Fruit fly (Drosophila melanogaster): Measurements from ENCODE around the gene Nnf1b.

Nnf1b gene

DNA sequence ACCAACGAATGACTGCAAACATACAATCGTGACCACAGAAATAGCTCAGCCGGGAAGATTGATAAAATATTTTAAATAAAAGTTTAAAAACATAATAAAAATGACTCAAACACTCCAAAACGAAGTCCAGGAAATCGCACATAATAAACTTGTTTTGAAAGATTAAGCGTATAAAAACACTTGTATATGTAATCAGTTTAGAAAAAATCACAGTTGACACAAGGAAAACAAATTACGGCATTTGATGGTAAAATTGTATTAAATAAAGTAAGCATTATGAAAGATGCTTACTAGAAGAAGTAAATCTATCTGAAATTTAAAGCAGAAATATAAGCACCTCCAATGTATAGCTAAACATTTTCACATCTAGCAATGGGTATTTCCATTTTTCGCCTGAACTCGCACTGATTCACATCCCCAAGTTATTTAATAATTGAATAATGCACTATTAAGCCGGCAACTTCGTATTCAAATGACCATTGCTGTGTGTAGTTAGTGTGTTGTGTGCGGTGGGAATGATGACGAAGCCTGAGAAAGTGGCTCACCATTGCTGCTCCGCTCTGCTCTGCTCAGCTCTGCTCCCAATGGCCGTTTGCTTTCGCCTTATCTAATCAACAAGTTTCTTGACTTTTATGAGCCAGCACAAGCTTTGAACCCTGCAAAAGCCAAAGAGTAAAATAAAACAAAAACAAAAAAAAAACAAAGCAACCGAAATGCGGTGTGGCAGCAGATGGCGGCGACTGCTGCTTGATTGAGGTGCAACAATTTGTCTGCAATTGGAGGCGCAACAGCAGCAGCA, 37.0 kb downstream of the Nnf1b start:
- no peak for TF ChIP-seq CG10348 (GFP tag; IDR thresholded peaks at IDR 0.05)
- peak; percentile 83 for TF ChIP-seq CG14655 (GFP tag; optimal IDR thresholded peaks at IDR 0.05)
- TF ChIP-seq CG13204 (GFP tag; optimal IDR thresholded peaks at IDR 0.05): no peak
- TF ChIP-seq Pif1A (GFP tag; optimal IDR thresholded peaks at IDR 0.05): peak; percentile 41
- no peak for TF ChIP-seq fd96Ca (GFP tag; IDR thresholded peaks at IDR 0.05)
- peak; percentile 28 for TF ChIP-seq Snoo (tag; optimal IDR thresholded peaks at IDR 0.05)
- TF ChIP-seq CG12605 (GFP tag; IDR thresholded peaks at IDR 0.05): peak; percentile 53; the same call in 1 of the 2 replicates
- TF ChIP-seq CG34367 (tag; optimal IDR thresholded peaks at IDR 0.05): no peak
- no peak for TF ChIP-seq EcR (GFP tag; optimal IDR thresholded peaks at IDR 0.05)
- TF ChIP-seq gl (tag; optimal IDR thresholded peaks at IDR 0.05): no peak
- TF ChIP-seq Pif1B (GFP tag; optimal IDR thresholded peaks at IDR 0.05): peak; percentile 40
- peak; percentile 38; the same call in 2 of the 3 replicates for TF ChIP-seq CG4496 (GFP tag; IDR thresholded peaks at IDR 0.05)
- TF ChIP-seq Ets98B (GFP tag; IDR thresholded peaks at IDR 0.05): no peak; the same call in 1 of the 2 replicates
- TF ChIP-seq CG8159 (tag; optimal IDR thresholded peaks at IDR 0.05): peak; percentile 49
- TF ChIP-seq rn (GFP tag; IDR thresholded peaks at IDR 0.05): no peak
- TF ChIP-seq CG17806 (tag; optimal IDR thresholded peaks at IDR 0.05): peak; percentile 34
- TF ChIP-seq CG15710 (tag; optimal IDR thresholded peaks at IDR 0.05): peak; percentile 45
- TF ChIP-seq D1 (tag; optimal IDR thresholded peaks at IDR 0.05): no peak
- TF ChIP-seq CG32121 (GFP tag; IDR thresholded peaks at IDR 0.05): no peak
- TF ChIP-seq CG9948 (tag; optimal IDR thresholded peaks at IDR 0.05): peak; percentile 42
- peak; percentile 67 for TF ChIP-seq CG8301 (tag; optimal IDR thresholded peaks at IDR 0.05)

DNA sequence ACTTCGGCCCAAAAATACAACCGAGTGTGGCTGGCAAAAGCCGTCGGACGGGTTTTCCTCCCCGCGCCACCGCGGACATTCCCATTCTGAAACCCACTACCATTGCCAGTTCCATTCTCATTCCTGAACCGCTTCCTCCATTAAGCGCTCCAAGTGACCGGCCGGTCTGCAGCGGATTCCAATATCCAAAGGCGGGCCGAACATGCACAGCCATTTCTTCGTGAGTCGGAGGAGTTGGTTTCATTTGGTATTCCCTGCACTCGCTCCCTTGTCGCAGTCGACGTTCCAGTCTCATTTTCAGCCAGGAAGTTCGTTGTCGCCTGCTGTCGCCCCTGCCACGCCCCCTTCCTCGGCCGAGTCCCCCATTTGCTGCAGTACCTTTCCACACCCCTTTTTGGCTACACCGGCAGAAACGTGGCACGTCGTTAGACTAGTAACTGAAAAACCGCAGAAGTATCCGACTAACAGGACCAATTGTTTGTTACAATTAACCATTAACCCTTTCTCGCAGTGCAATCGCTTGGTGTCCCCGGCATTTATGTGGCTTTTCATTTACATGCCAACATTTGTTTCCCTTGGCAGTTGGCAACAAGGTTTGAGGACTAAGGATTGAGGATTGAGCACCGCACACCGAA, 37.7 kb downstream of the Nnf1b start:
- TF ChIP-seq Snoo (tag; optimal IDR thresholded peaks at IDR 0.05): peak; percentile 80
- peak; percentile 46; the same call in 1 of the 3 replicates for TF ChIP-seq fd96Ca (GFP tag; IDR thresholded peaks at IDR 0.05)
- TF ChIP-seq gl (tag; optimal IDR thresholded peaks at IDR 0.05): peak; percentile 78
- TF ChIP-seq EcR (GFP tag; optimal IDR thresholded peaks at IDR 0.05): peak; percentile 80
- peak; percentile 61 for TF ChIP-seq CG15710 (tag; optimal IDR thresholded peaks at IDR 0.05)
- peak; percentile 71 for TF ChIP-seq CG17806 (tag; optimal IDR thresholded peaks at IDR 0.05)
- TF ChIP-seq CG13204 (GFP tag; optimal IDR thresholded peaks at IDR 0.05): peak; percentile 90
- TF ChIP-seq CG4496 (GFP tag; IDR thresholded peaks at IDR 0.05): peak; percentile 77
- peak; percentile 42 for TF ChIP-seq CG12605 (GFP tag; IDR thresholded peaks at IDR 0.05)
- TF ChIP-seq rn (GFP tag; IDR thresholded peaks at IDR 0.05): 0 out of 2 replicates have a peak, but pooled peaks have one; percentile 27
- TF ChIP-seq CG32121 (GFP tag; IDR thresholded peaks at IDR 0.05): no peak; the same call in 1 of the 2 replicates
- peak; percentile 63 for TF ChIP-seq CG9948 (tag; optimal IDR thresholded peaks at IDR 0.05)
- peak; percentile 75 for TF ChIP-seq Pif1B (GFP tag; optimal IDR thresholded peaks at IDR 0.05)
- TF ChIP-seq CG34367 (tag; optimal IDR thresholded peaks at IDR 0.05): peak; percentile 54
- TF ChIP-seq D1 (tag; optimal IDR thresholded peaks at IDR 0.05): no peak
- TF ChIP-seq CG8301 (tag; optimal IDR thresholded peaks at IDR 0.05): peak; percentile 55
- TF ChIP-seq CG14655 (GFP tag; optimal IDR thresholded peaks at IDR 0.05): peak; percentile 78
- TF ChIP-seq Pif1A (GFP tag; optimal IDR thresholded peaks at IDR 0.05): peak; percentile 79
- TF ChIP-seq CG8159 (tag; optimal IDR thresholded peaks at IDR 0.05): peak; percentile 72
- peak; percentile 51 for TF ChIP-seq Ets98B (GFP tag; IDR thresholded peaks at IDR 0.05)
- TF ChIP-seq CG10348 (GFP tag; IDR thresholded peaks at IDR 0.05): no peak

dm6 chr2L:849138-849744, 38.9 kb downstream of the Nnf1b start:
- TF ChIP-seq Ets98B (GFP tag; IDR thresholded peaks at IDR 0.05): no peak
- TF ChIP-seq EcR (GFP tag; optimal IDR thresholded peaks at IDR 0.05): peak; percentile 43

DNA sequence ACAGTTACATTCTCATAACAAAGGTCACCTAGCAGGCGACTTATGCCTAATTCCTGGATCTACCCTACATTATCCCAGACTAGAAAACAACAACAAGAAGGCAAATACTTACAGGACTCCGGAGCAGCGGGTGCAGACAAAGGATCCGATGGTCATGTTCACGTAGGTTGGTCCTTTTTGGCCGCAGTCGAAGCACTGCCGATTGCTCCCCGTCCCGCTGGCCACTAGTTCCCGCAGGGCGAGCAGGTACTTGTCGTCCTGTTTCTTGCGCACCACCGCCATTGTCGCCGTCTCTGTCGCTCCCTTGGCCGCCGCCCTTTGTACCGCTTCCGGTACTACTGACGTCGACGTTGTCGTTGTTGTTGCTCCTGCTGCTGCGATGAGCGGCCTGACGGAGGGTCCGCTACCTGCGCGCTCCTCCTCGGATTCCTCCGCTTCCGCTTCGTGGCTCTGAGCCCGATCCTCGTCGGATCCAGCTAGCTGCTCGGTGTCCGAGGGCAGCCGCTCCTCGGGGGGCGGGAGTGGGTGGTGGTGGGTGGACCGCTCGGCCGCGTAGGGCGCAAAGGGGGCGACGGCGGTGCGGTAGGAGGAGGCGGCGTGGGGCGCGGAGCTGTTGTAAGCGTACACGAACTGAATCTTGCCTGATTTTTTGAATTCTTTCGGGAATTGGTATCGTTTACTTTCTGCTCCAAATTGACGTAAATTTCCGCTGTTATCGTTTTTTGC, 39.6 kb downstream of the Nnf1b start:
- TF ChIP-seq CG4496 (GFP tag; IDR thresholded peaks at IDR 0.05) (no peak), CG13204 (GFP tag; optimal IDR thresholded peaks at IDR 0.05) (peak; percentile 68), CG15710 (tag; optimal IDR thresholded peaks at IDR 0.05) (no peak)

DNA sequence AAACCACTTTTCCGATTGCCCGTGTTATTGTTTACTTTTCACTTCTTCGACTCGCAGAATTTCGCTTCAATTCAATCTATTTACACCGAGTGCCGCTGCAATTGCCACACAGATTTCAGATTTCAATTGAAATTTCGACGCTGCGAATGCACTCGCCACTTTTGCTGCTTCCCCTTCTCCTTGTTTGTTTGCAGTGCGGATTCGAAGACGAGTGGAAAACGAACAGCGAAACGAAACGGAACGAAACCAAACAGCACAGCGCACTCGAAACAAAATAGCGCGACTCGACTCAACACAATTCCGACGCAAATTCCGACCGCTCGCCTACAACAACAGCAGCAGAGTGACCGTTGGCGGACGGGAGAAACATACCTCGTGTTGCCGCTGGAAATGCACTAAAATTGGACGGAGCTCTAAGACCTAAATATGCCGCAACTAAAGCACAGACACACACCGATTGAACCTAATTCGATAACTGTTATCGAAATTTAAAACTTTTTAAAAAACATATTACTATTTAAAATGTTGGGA, 40.4 kb downstream of the Nnf1b start, which contains the start of gene drongo:
drongo (minus strand) TSS at position 345 of the 531 bp plus-strand sequence.
- peak; percentile 7 for TF ChIP-seq CG8159 (tag; optimal IDR thresholded peaks at IDR 0.05)
- TF ChIP-seq CG8301 (tag; optimal IDR thresholded peaks at IDR 0.05): no peak
- TF ChIP-seq CG17806 (tag; optimal IDR thresholded peaks at IDR 0.05): no peak
- TF ChIP-seq Pif1A (GFP tag; optimal IDR thresholded peaks at IDR 0.05): no peak
- TF ChIP-seq CG13204 (GFP tag; optimal IDR thresholded peaks at IDR 0.05): peak; percentile 48
- TF ChIP-seq EcR (GFP tag; optimal IDR thresholded peaks at IDR 0.05): peak; percentile 53
- TF ChIP-seq CG14655 (GFP tag; optimal IDR thresholded peaks at IDR 0.05): no peak
- no peak for TF ChIP-seq CG34367 (tag; optimal IDR thresholded peaks at IDR 0.05)
- TF ChIP-seq CG10348 (GFP tag; IDR thresholded peaks at IDR 0.05): no peak
- no peak for TF ChIP-seq D1 (tag; optimal IDR thresholded peaks at IDR 0.05)
- no peak for TF ChIP-seq Pif1B (GFP tag; optimal IDR thresholded peaks at IDR 0.05)
- TF ChIP-seq CG4496 (GFP tag; IDR thresholded peaks at IDR 0.05): peak; percentile 74
- peak; percentile 14 for TF ChIP-seq Snoo (tag; optimal IDR thresholded peaks at IDR 0.05)
- TF ChIP-seq rn (GFP tag; IDR thresholded peaks at IDR 0.05): no peak
- TF ChIP-seq CG32121 (GFP tag; IDR thresholded peaks at IDR 0.05): peak; percentile 16; the same call in 1 of the 2 replicates
- TF ChIP-seq gl (tag; optimal IDR thresholded peaks at IDR 0.05): peak; percentile 13
- no peak; the same call in 2 of the 3 replicates for TF ChIP-seq fd96Ca (GFP tag; IDR thresholded peaks at IDR 0.05)
- TF ChIP-seq Ets98B (GFP tag; IDR thresholded peaks at IDR 0.05): peak; percentile 64; the same call in 1 of the 2 replicates
- TF ChIP-seq CG9948 (tag; optimal IDR thresholded peaks at IDR 0.05): no peak
- peak; percentile 7 for TF ChIP-seq CG15710 (tag; optimal IDR thresholded peaks at IDR 0.05)
- peak; percentile 77 for TF ChIP-seq CG12605 (GFP tag; IDR thresholded peaks at IDR 0.05)
